Fruit fly (Drosophila melanogaster) whole organism, embryonic: Measurements from ENCODE around the gene ScpX.

Experiments used
- Atf3 ChIP-seq: fragments of 200-800 bp; sonication (Bioruptor generic); optimal IDR thresholded peaks from 3 replicates; lab custom pipeline; 2016; ENCODE audit warnings: missing biosample characterization, missing genetic modification characterization
- Atf6 ChIP-seq: fragments of 200-800 bp; sonication (Bioruptor generic); IDR thresholded peaks from 2 replicates; pipeline ENCODE4 v1.3.6; 2022; ENCODE audit warnings: missing biosample characterization, missing genetic modification characterization
- CG1024 ChIP-seq: fragments of 200-800 bp; sonication (Bioruptor generic); IDR thresholded peaks from 2 replicates; pipeline ENCODE4 v1.3.6; 2022; ENCODE audit warnings: missing biosample characterization, missing genetic modification characterization
- CG11247 ChIP-seq: fragments of 200-800 bp; sonication (Bioruptor generic); IDR thresholded peaks from 2 replicates; pipeline ENCODE4 v1.3.6; 2022; ENCODE audit warnings: missing biosample characterization, missing genetic modification characterization
- CG11398 ChIP-seq: fragments of 200-800 bp; sonication (Bioruptor generic); optimal IDR thresholded peaks from 2 replicates; lab custom pipeline; 2016; ENCODE audit warnings: missing biosample characterization, missing genetic modification characterization
- CG12299 ChIP-seq: fragments of 200-800 bp; sonication (Bioruptor generic); optimal IDR thresholded peaks from 2 replicates; lab custom pipeline; 2018; ENCODE audit warnings: missing biosample characterization, mild to moderate bottlenecking, missing genetic modification characterization
- CG12391 ChIP-seq: fragments of 200-800 bp; sonication (Bioruptor generic); optimal IDR thresholded peaks from 3 replicates; lab custom pipeline; 2018; ENCODE audit warnings: missing biosample characterization, mild to moderate bottlenecking, missing genetic modification characterization, moderate library complexity
- CG15011 ChIP-seq: fragments of 200-800 bp; sonication (Bioruptor generic); optimal IDR thresholded peaks from 3 replicates; lab custom pipeline; 2018; ENCODE audit warnings: missing biosample characterization, mild to moderate bottlenecking, missing genetic modification characterization
- CG15514 ChIP-seq: fragments of 200-800 bp; sonication (Bioruptor generic); optimal IDR thresholded peaks from 3 replicates; lab custom pipeline; 2017; ENCODE audit warnings: missing biosample characterization, missing genetic modification characterization, mild to moderate bottlenecking, moderate library complexity, missing genetic modification reagents
- CG16779 ChIP-seq: fragments of 200-800 bp; sonication (Bioruptor generic); IDR thresholded peaks from 2 replicates; pipeline ENCODE4 v1.3.6; 2022; ENCODE audit warnings: missing biosample characterization, missing genetic modification characterization
- CG2875 ChIP-seq: fragments of 200-800 bp; sonication (Bioruptor generic); optimal IDR thresholded peaks from 2 replicates; lab custom pipeline; 2017; ENCODE audit warnings: missing biosample characterization, mild to moderate bottlenecking, missing genetic modification characterization, missing genetic modification reagents
- CG30403 ChIP-seq: fragments of 200-800 bp; sonication (Bioruptor generic); optimal IDR thresholded peaks from 3 replicates; lab custom pipeline; 2016; ENCODE audit warnings: missing biosample characterization, missing genetic modification characterization
- CG42726 ChIP-seq: fragments of 200-800 bp; sonication (Bioruptor generic); IDR thresholded peaks from 2 replicates; pipeline ENCODE4 v1.3.6; 2022; ENCODE audit warnings: missing biosample characterization, missing genetic modification characterization; ENCODE audit not compliant: partially characterized antibody
- CG6813 ChIP-seq: fragments of 200-800 bp; sonication (Bioruptor generic); optimal IDR thresholded peaks from 2 replicates; lab custom pipeline; 2017; ENCODE audit warnings: missing biosample characterization, missing genetic modification characterization, mild to moderate bottlenecking, moderate library complexity, missing genetic modification reagents
- CG7928 ChIP-seq: fragments of 200-800 bp; sonication (Bioruptor generic); optimal IDR thresholded peaks from 2 replicates; lab custom pipeline; 2017; ENCODE audit warnings: missing biosample characterization, mild to moderate bottlenecking, missing genetic modification characterization
- D ChIP-seq, 2 experiments: fragments of 200-800 bp in 1 of 2; fragments of >200 bp in 1 of 2; sonication (Bioruptor generic) in 1 of 2; optimal IDR thresholded peaks; 2 replicates in 1 of 2; 3 replicates in 1 of 2; lab custom pipeline; 2017; ENCODE audit warnings: mild to moderate bottlenecking in 1 of 2, missing biosample characterization in 1 of 2, missing genetic modification characterization in 1 of 2, missing genetic modification reagents in 1 of 2
- Dad ChIP-seq: fragments of 200-800 bp; sonication (Bioruptor generic); optimal IDR thresholded peaks from 3 replicates; lab custom pipeline; 2016; ENCODE audit warnings: missing biosample characterization, missing genetic modification characterization
- Eip74EF ChIP-seq, 2 experiments: fragments of 200-800 bp in 1 of 2; fragments of >200 bp in 1 of 2; sonication (Bioruptor generic) in 1 of 2; optimal IDR thresholded peaks; 2 replicates each; lab custom pipeline; 2017 to 2019; ENCODE audit warnings: missing biosample characterization in 2 of 2, missing genetic modification characterization in 2 of 2, mild to moderate bottlenecking in 1 of 2, moderate library complexity in 1 of 2
- Gsc ChIP-seq: fragments of 200-800 bp; sonication (Bioruptor generic); IDR thresholded peaks from 2 replicates; pipeline ENCODE4 v1.3.6; 2022; ENCODE audit warnings: missing biosample characterization, missing genetic modification characterization
- HLH54F ChIP-seq: fragments of 200-800 bp; sonication (Bioruptor generic); optimal IDR thresholded peaks from 3 replicates; lab custom pipeline; 2016; ENCODE audit warnings: missing biosample characterization, missing genetic modification characterization
- HLHmδ ChIP-seq: fragments of 200-800 bp; sonication (Bioruptor generic); optimal IDR thresholded peaks from 2 replicates; lab custom pipeline; 2018; ENCODE audit warnings: missing biosample characterization, mild to moderate bottlenecking, missing genetic modification characterization, moderate library complexity
- Hand ChIP-seq: fragments of 200-800 bp; sonication (Bioruptor generic); optimal IDR thresholded peaks from 2 replicates; lab custom pipeline; 2017; ENCODE audit warnings: mild to moderate bottlenecking, missing biosample characterization, missing genetic modification reagents, missing genetic modification characterization
- Jarid2 ChIP-seq: fragments of 200-800 bp; sonication (Bioruptor generic); optimal IDR thresholded peaks from 3 replicates; lab custom pipeline; 2017; ENCODE audit warnings: mild to moderate bottlenecking, missing biosample characterization, missing genetic modification reagents, missing genetic modification characterization
- Kr ChIP-seq: fragments of 200-800 bp; sonication (Bioruptor generic); optimal IDR thresholded peaks from 2 replicates; lab custom pipeline; 2017; ENCODE audit warnings: missing biosample characterization, mild to moderate bottlenecking, missing genetic modification characterization
- Lhr ChIP-seq: fragments of 200-800 bp; sonication (Bioruptor generic); optimal IDR thresholded peaks from 3 replicates; lab custom pipeline; 2017; ENCODE audit warnings: mild to moderate bottlenecking, missing biosample characterization, missing genetic modification reagents, missing genetic modification characterization
- NK7.1 ChIP-seq: fragments of 200-800 bp; sonication (Bioruptor generic); optimal IDR thresholded peaks from 3 replicates; lab custom pipeline; 2016; ENCODE audit warnings: missing biosample characterization, missing genetic modification characterization
- Nf-YB ChIP-seq: fragments of 200-800 bp; sonication (Bioruptor generic); optimal IDR thresholded peaks from 3 replicates; lab custom pipeline; 2019; ENCODE audit warnings: missing biosample characterization, mild to moderate bottlenecking, missing genetic modification characterization, moderate library complexity
- Poxn ChIP-seq: fragments of 200-800 bp; sonication (Bioruptor generic); IDR thresholded peaks from 2 replicates; pipeline ENCODE4 v1.3.6; 2022; ENCODE audit warnings: missing biosample characterization, missing genetic modification characterization
- Side ChIP-seq: fragments of 200-800 bp; sonication (Bioruptor generic); optimal IDR thresholded peaks from 2 replicates; lab custom pipeline; 2016; ENCODE audit warnings: missing biosample characterization, missing genetic modification characterization
- Sox100B ChIP-seq: fragments of 200-800 bp; sonication (Bioruptor generic); optimal IDR thresholded peaks from 3 replicates; lab custom pipeline; 2018; ENCODE audit warnings: missing biosample characterization, mild to moderate bottlenecking, missing genetic modification characterization
- Sry-δ ChIP-seq: fragments of 200-800 bp; sonication (Bioruptor generic); optimal IDR thresholded peaks from 2 replicates; lab custom pipeline; 2016; ENCODE audit warnings: missing biosample characterization, missing genetic modification characterization
- Taf1 ChIP-seq: fragments of 200-800 bp; sonication (Bioruptor generic); IDR thresholded peaks from 2 replicates; pipeline ENCODE4 v1.3.6; 2022; ENCODE audit warnings: missing biosample characterization, missing genetic modification characterization
- ato ChIP-seq: fragments of 200-800 bp; sonication (Bioruptor generic); IDR thresholded peaks from 2 replicates; pipeline ENCODE4 v1.3.6; 2022; ENCODE audit warnings: missing biosample characterization, missing genetic modification characterization; ENCODE audit not compliant: partially characterized antibody
- chm ChIP-seq: fragments of 200-800 bp; sonication (Bioruptor generic); IDR thresholded peaks from 2 replicates; pipeline ENCODE4 v1.3.6; 2022; ENCODE audit warnings: missing biosample characterization, missing genetic modification characterization
- emc ChIP-seq: fragments of 200-800 bp; sonication (Bioruptor generic); optimal IDR thresholded peaks from 2 replicates; lab custom pipeline; 2016; ENCODE audit warnings: missing biosample characterization, missing genetic modification characterization
- fd3F ChIP-seq: fragments of 200-800 bp; sonication (Bioruptor generic); optimal IDR thresholded peaks from 2 replicates; lab custom pipeline; 2018; ENCODE audit warnings: missing biosample characterization, mild to moderate bottlenecking, missing genetic modification characterization, moderate library complexity
- fu2 ChIP-seq: fragments of 200-800 bp; sonication (Bioruptor generic); optimal IDR thresholded peaks from 2 replicates; lab custom pipeline; 2016; ENCODE audit warnings: missing biosample characterization, missing genetic modification characterization
- gro ChIP-seq: fragments of 200-800 bp; sonication (Bioruptor generic); optimal IDR thresholded peaks from 2 replicates; lab custom pipeline; 2016; ENCODE audit warnings: missing biosample characterization, missing genetic modification characterization
- her ChIP-seq: fragments of 200-800 bp; sonication (Bioruptor generic); optimal IDR thresholded peaks from 2 replicates; lab custom pipeline; 2016; ENCODE audit warnings: missing biosample characterization, missing genetic modification characterization
- hth ChIP-seq: fragments of >200 bp; optimal IDR thresholded peaks from 2 replicates; lab custom pipeline; 2017; ENCODE audit warnings: inconsistent platforms
- klu ChIP-seq: fragments of 200-800 bp; sonication (Bioruptor generic); IDR thresholded peaks from 2 replicates; pipeline ENCODE4 v1.3.6; 2022; ENCODE audit warnings: missing biosample characterization, missing genetic modification characterization
- knrl ChIP-seq: fragments of 200-800 bp; sonication (Bioruptor generic); IDR thresholded peaks from 3 replicates; pipeline ENCODE4 v1.3.6; 2022; ENCODE audit warnings: missing biosample characterization, missing genetic modification characterization; ENCODE audit not compliant: partially characterized antibody
- lov ChIP-seq, 2 experiments: fragments of 200-800 bp in 1 of 2; fragments of >200 bp in 1 of 2; sonication (Bioruptor generic) in 1 of 2; IDR thresholded peaks in 1 of 2; optimal IDR thresholded peaks in 1 of 2; 2 replicates in 1 of 2; 3 replicates in 1 of 2; pipeline versions ENCODE4 v1.3.6 to Lab custom; 2017 to 2022; ENCODE audit warnings: missing biosample characterization in 1 of 2, missing genetic modification characterization in 1 of 2
- luna ChIP-seq: fragments of 200-800 bp; sonication (Bioruptor generic); optimal IDR thresholded peaks from 2 replicates; lab custom pipeline; 2016; ENCODE audit warnings: missing biosample characterization, missing genetic modification characterization
- otp ChIP-seq: fragments of 200-800 bp; sonication (Bioruptor generic); IDR thresholded peaks from 3 replicates; pipeline ENCODE4, ENCODE4 v1.3.6; 2022; ENCODE audit warnings: missing biosample characterization, missing genetic modification characterization
- pros ChIP-seq: fragments of 200-800 bp; sonication (Bioruptor generic); optimal IDR thresholded peaks from 3 replicates; lab custom pipeline; 2019; ENCODE audit warnings: missing biosample characterization, mild to moderate bottlenecking, missing genetic modification characterization, moderate library complexity
- sens ChIP-seq: fragments of 200-800 bp; sonication (Bioruptor generic); peaks from one replicate; lab custom pipeline; 2016; ENCODE audit warnings: missing biosample characterization, missing genetic modification characterization
- tio ChIP-seq: fragments of 200-800 bp; sonication (Bioruptor generic); optimal IDR thresholded peaks from 2 replicates; lab custom pipeline; 2017; ENCODE audit warnings: missing biosample characterization, missing genetic modification characterization, inconsistent platforms
- usp ChIP-seq: fragments of >200 bp; optimal IDR thresholded peaks from 2 replicates; lab custom pipeline; 2017; ENCODE audit warnings: missing biosample characterization, missing genetic modification characterization
- wek ChIP-seq: fragments of 200-800 bp; sonication (Bioruptor generic); optimal IDR thresholded peaks from 3 replicates; lab custom pipeline; 2018; ENCODE audit warnings: missing biosample characterization, mild to moderate bottlenecking, missing genetic modification characterization, moderate library complexity

Gene ScpX

dm6 chr2L:18785026-18785600 is 45.9 kb upstream of the ScpX start (continued):
- TF ChIP-seq Sry-δ (GFP tag; lab: Kevin White, UChicago) (no peak), CG1024 (GFP tag; lab: Robert Waterston, UW) (no peak), gro (no peak), CG16779 (no peak), HLH54F (GFP tag; lab: Kevin White, UChicago) (no peak), pros (GFP tag; lab: Kevin White, UChicago) (peak; percentile 53), Jarid2 (GFP tag; lab: Kevin White, UChicago) (no peak), CG12391 (tag; lab: Kevin White, UChicago) (no peak), usp (no peak), Dad (no peak), Taf1 (GFP tag; lab: Robert Waterston, UW) (no peak), Side (GFP tag; lab: Kevin White, UChicago) (no peak), CG15011 (no peak), Poxn (GFP tag; lab: Robert Waterston, UW) (no peak), Atf6 (GFP tag; lab: Robert Waterston, UW) (no peak), CG7928 (no peak), luna (GFP tag; lab: Kevin White, UChicago) (no peak), Hand (GFP tag; lab: Kevin White, UChicago) (no peak), CG30403 (no peak), fu2 (GFP tag; lab: Kevin White, UChicago) (no peak), CG11398 (GFP tag; lab: Kevin White, UChicago) (no peak), fd3F (GFP tag; lab: Kevin White, UChicago) (no peak), D (optimal IDR thresholded peaks at IDR 0.05; lab: Kevin White, UChicago) (no peak), D (GFP tag; optimal IDR thresholded peaks at IDR 0.05; lab: Kevin White, UChicago) (peak; percentile 12), otp (GFP tag; lab: Robert Waterston, UW) (no peak), chm (GFP tag; lab: Robert Waterston, UW) (no peak), CG12299 (no peak), Kr (GFP tag; lab: Kevin White, UChicago) (peak; percentile 91), Sox100B (GFP tag; lab: Kevin White, UChicago) (no peak), CG11247 (GFP tag; lab: Robert Waterston, UW) (no peak), CG2875 (GFP tag; lab: Kevin White, UChicago) (no peak), Nf-YB (GFP tag; lab: Kevin White, UChicago) (peak; percentile 22), Lhr (GFP tag; lab: Kevin White, UChicago) (no peak), knrl (no peak), tio (GFP tag; lab: Kevin White, UChicago) (no peak), hth (no peak), lov (optimal IDR thresholded peaks at IDR 0.05; lab: Kevin White, UChicago) (no peak), lov (GFP tag; IDR thresholded peaks at IDR 0.05; lab: Robert Waterston, UW) (0 out of 3 replicates have a peak, but pooled peaks have one; percentile 46), Atf3 (no peak), sens (GFP tag; lab: Kevin White, UChicago) (peak; percentile 65), her (GFP tag; lab: Kevin White, UChicago) (no peak), Eip74EF (GFP tag; optimal IDR thresholded peaks at IDR 0.05; lab: Kevin White, UChicago) (no peak), wek (no peak), Gsc (GFP tag; lab: Robert Waterston, UW) (no peak), CG6813 (GFP tag; lab: Kevin White, UChicago) (no peak), CG15514 (no peak), HLHmδ (GFP tag; lab: Kevin White, UChicago) (no peak), CG42726 (GFP tag; lab: Robert Waterston, UW) (no peak), ato (GFP tag; lab: Robert Waterston, UW) (no peak), emc (GFP tag; lab: Kevin White, UChicago) (no peak), NK7.1 (no peak), klu (no peak)
